1 fruit fly cellular context compared by ENCODE assay signal in genomic region chr3R:19877427-19878076, dm6.
TF ChIP-seq lines count a peak whose summit lies in the region.

Gene CG17186 (minus strand): TSS chr3R:19877514.
Gene Arc42 (plus strand): TSS chr3R:19877737.

TF ChIP-seq in whole organism, embryonic, 481 proteins besides CTCF, POLR2A, EP300 and RAD21 (continued from another document and continues in another):
- TF ChIP-seq nmo (GFP tag; optimal IDR thresholded peaks at IDR 0.05; lab: Kevin White, UChicago) (peak; percentile 68), Ets65A (GFP tag; lab: Kevin White, UChicago) (no peak), C15 (GFP tag; IDR thresholded peaks at IDR 0.05; lab: Robert Waterston, UW) (no peak), CG18262 (tag; optimal IDR thresholded peaks at IDR 0.05; lab: Kevin White, UChicago) (peak; percentile 19), aop (GFP tag; IDR thresholded peaks at IDR 0.05; lab: Robert Waterston, UW) (no peak), CG33557 (GFP tag; optimal IDR thresholded peaks at IDR 0.05; lab: Kevin White, UChicago) (peak; percentile 11), Tbp (GFP tag; optimal IDR thresholded peaks at IDR 0.05; lab: Kevin White, UChicago) (no peak), Adf1 (GFP tag; IDR thresholded peaks at IDR 0.05; lab: Robert Waterston, UW) (no peak), bigmax (GFP tag; optimal IDR thresholded peaks at IDR 0.05; lab: Kevin White, UChicago) (no peak), btn (GFP tag; optimal IDR thresholded peaks at IDR 0.05; lab: Kevin White, UChicago) (no peak), gsb (GFP tag; IDR thresholded peaks at IDR 0.05; lab: Robert Waterston, UW) (no peak), CG7745 (tag; optimal IDR thresholded peaks at IDR 0.05; lab: Kevin White, UChicago) (no peak), Antp (GFP tag; optimal IDR thresholded peaks at IDR 0.05; lab: Kevin White, UChicago) (no peak), nom (GFP tag; optimal IDR thresholded peaks at IDR 0.05; lab: Kevin White, UChicago) (peak; percentile 96), inv (GFP tag; IDR thresholded peaks at IDR 0.05; lab: Robert Waterston, UW; ENCODE audit: partially characterized antibody) (no peak), pb (GFP tag; optimal IDR thresholded peaks at IDR 0.05; lab: Kevin White, UChicago) (no peak), schlank (tag; optimal IDR thresholded peaks at IDR 0.05; lab: Kevin White, UChicago) (no peak), lov (optimal IDR thresholded peaks at IDR 0.05; lab: Kevin White, UChicago) (no peak), lov (GFP tag; IDR thresholded peaks at IDR 0.05; lab: Robert Waterston, UW) (no peak), Xbp1 (GFP tag; optimal IDR thresholded peaks at IDR 0.05; lab: Kevin White, UChicago) (peak; percentile 22), cg (GFP tag; optimal IDR thresholded peaks at IDR 0.05; lab: Kevin White, UChicago) (no peak), CG5245 (GFP tag; optimal IDR thresholded peaks at IDR 0.05; lab: Kevin White, UChicago) (no peak), BtbVII (GFP tag; optimal IDR thresholded peaks at IDR 0.05; lab: Kevin White, UChicago) (no peak), CG3726 (GFP tag; IDR thresholded peaks at IDR 0.05; lab: Robert Waterston, UW) (no peak), cato (GFP tag; optimal IDR thresholded peaks at IDR 0.05; lab: Kevin White, UChicago; ENCODE audit: borderline replicate concordance) (peak; percentile 3), repo (GFP tag; optimal IDR thresholded peaks at IDR 0.05; lab: Kevin White, UChicago) (no peak), caup (GFP tag; optimal IDR thresholded peaks at IDR 0.05; lab: Kevin White, UChicago; ENCODE audit: severe bottlenecking) (no peak), PHDP (tag; optimal IDR thresholded peaks at IDR 0.05; lab: Kevin White, UChicago) (peak; percentile 6), Atf-2 (GFP tag; optimal IDR thresholded peaks at IDR 0.05; lab: Kevin White, UChicago) (no peak), Hey (tag; optimal IDR thresholded peaks at IDR 0.05; lab: Kevin White, UChicago) (no peak), dan (GFP tag; IDR thresholded peaks at IDR 0.05; lab: Robert Waterston, UW) (no peak), CG10959 (GFP tag; IDR thresholded peaks at IDR 0.05; lab: Robert Waterston, UW) (no peak), CG12219 (GFP tag; optimal IDR thresholded peaks at IDR 0.05; lab: Kevin White, UChicago) (no peak), CG10979 (tag; optimal IDR thresholded peaks at IDR 0.05; lab: Kevin White, UChicago) (no peak), unc-4 (GFP tag; IDR thresholded peaks at IDR 0.05; lab: Robert Waterston, UW; ENCODE audit: partially characterized antibody) (no peak), ato (GFP tag; IDR thresholded peaks at IDR 0.05; lab: Robert Waterston, UW; ENCODE audit: partially characterized antibody) (no peak), Lim3 (GFP tag; IDR thresholded peaks at IDR 0.05; lab: Robert Waterston, UW) (no peak), tgo (GFP tag; IDR thresholded peaks at IDR 0.05; lab: Robert Waterston, UW) (no peak), dpn (GFP tag; optimal IDR thresholded peaks at IDR 0.05; lab: Kevin White, UChicago) (no peak), pita (GFP tag; optimal IDR thresholded peaks at IDR 0.05; lab: Kevin White, UChicago) (no peak), CG10462 (GFP tag; optimal IDR thresholded peaks at IDR 0.05; lab: Kevin White, UChicago) (peak; percentile 1), CG32532 (GFP tag; IDR thresholded peaks at IDR 0.05; lab: Robert Waterston, UW) (no peak), wor (GFP tag; IDR thresholded peaks at IDR 0.05; lab: Robert Waterston, UW) (no peak), exex (tag; optimal IDR thresholded peaks at IDR 0.05; lab: Kevin White, UChicago) (peak; percentile 3), CG4820 (GFP tag; optimal IDR thresholded peaks at IDR 0.05; lab: Kevin White, UChicago) (no peak), CG1233 (GFP tag; optimal IDR thresholded peaks at IDR 0.05; lab: Kevin White, UChicago) (peak; percentile 15), CG2678 (tag; optimal IDR thresholded peaks at IDR 0.05; lab: Kevin White, UChicago) (peak; percentile 20), pan (optimal IDR thresholded peaks at IDR 0.05; lab: Kevin White, UChicago) (no peak), pan (GFP tag; optimal IDR thresholded peaks at IDR 0.05 in 1 of 2, IDR thresholded peaks at IDR 0.05 in 1 of 2) (no peak), vnd (GFP tag; IDR thresholded peaks at IDR 0.05; lab: Robert Waterston, UW; ENCODE audit: partially characterized antibody) (no peak), CG4617 (GFP tag; optimal IDR thresholded peaks at IDR 0.05; lab: Kevin White, UChicago; ENCODE audit: borderline replicate concordance) (peak; percentile 35), CG2712 (tag; optimal IDR thresholded peaks at IDR 0.05; lab: Kevin White, UChicago) (peak; percentile 49), Sry-β (GFP tag; optimal IDR thresholded peaks at IDR 0.05; lab: Kevin White, UChicago) (no peak), ind (GFP tag; optimal IDR thresholded peaks at IDR 0.05; lab: Kevin White, UChicago) (no peak), CG3847 (GFP tag; IDR thresholded peaks at IDR 0.05; lab: Robert Waterston, UW) (no peak), odd (GFP tag; optimal IDR thresholded peaks at IDR 0.05; lab: Kevin White, UChicago) (no peak), cwo (GFP tag; optimal IDR thresholded peaks at IDR 0.05; lab: Kevin White, UChicago) (no peak), CG6683 (GFP tag; optimal IDR thresholded peaks at IDR 0.05; lab: Kevin White, UChicago) (no peak), Rfx (GFP tag; IDR thresholded peaks at IDR 0.05; lab: Robert Waterston, UW) (no peak), CG4328 (GFP tag; optimal IDR thresholded peaks at IDR 0.05; lab: Kevin White, UChicago) (no peak), dimm (GFP tag; IDR thresholded peaks at IDR 0.05; lab: Robert Waterston, UW) (no peak), CG11247 (GFP tag; IDR thresholded peaks at IDR 0.05; lab: Robert Waterston, UW) (no peak), lbe (GFP tag; optimal IDR thresholded peaks at IDR 0.05; lab: Kevin White, UChicago) (peak; percentile 30), CG34224 (GFP tag; IDR thresholded peaks at IDR 0.05; lab: Robert Waterston, UW; ENCODE audit: partially characterized antibody) (no peak), rib (GFP tag; IDR thresholded peaks at IDR 0.05; lab: Robert Waterston, UW) (no peak), CG12071 (GFP tag; optimal IDR thresholded peaks at IDR 0.05; lab: Kevin White, UChicago) (no peak), tll (GFP tag; optimal IDR thresholded peaks at IDR 0.05; lab: Kevin White, UChicago) (no peak), CG7963 (GFP tag; IDR thresholded peaks at IDR 0.05; lab: Robert Waterston, UW; ENCODE audit: partially characterized antibody) (no peak), CG43689 (GFP tag; IDR thresholded peaks at IDR 0.05; lab: Robert Waterston, UW) (no peak), fru (optimal IDR thresholded peaks at IDR 0.05; lab: Kevin White, UChicago) (no peak), Neu2 (GFP tag; optimal IDR thresholded peaks at IDR 0.05; lab: Kevin White, UChicago; ENCODE audit: borderline replicate concordance) (no peak), zen2 (GFP tag; IDR thresholded peaks at IDR 0.05; lab: Robert Waterston, UW; ENCODE audit: partially characterized antibody) (no peak), CG13296 (GFP tag; optimal IDR thresholded peaks at IDR 0.05; lab: Kevin White, UChicago) (no peak), CG14441 (GFP tag; IDR thresholded peaks at IDR 0.05; lab: Robert Waterston, UW) (no peak), CG7928 (GFP tag; optimal IDR thresholded peaks at IDR 0.05; lab: Kevin White, UChicago) (peak; percentile 10), gcm (GFP tag; optimal IDR thresholded peaks at IDR 0.05; lab: Kevin White, UChicago) (no peak), Vsx1 (GFP tag; optimal IDR thresholded peaks at IDR 0.05; lab: Kevin White, UChicago) (no peak), CG17912 (GFP tag; optimal IDR thresholded peaks at IDR 0.05; lab: Kevin White, UChicago) (no peak), jumu (GFP tag; optimal IDR thresholded peaks at IDR 0.05; lab: Kevin White, UChicago) (no peak), Nf-YA (GFP tag; IDR thresholded peaks at IDR 0.05; lab: Robert Waterston, UW) (no peak), ftz-f1 (GFP tag; optimal IDR thresholded peaks at IDR 0.05; lab: Kevin White, UChicago) (no peak), pnt (GFP tag; optimal IDR thresholded peaks at IDR 0.05; lab: Kevin White, UChicago) (no peak), bcd (GFP tag; optimal IDR thresholded peaks at IDR 0.05; lab: Kevin White, UChicago) (no peak), gsb-n (tag; optimal IDR thresholded peaks at IDR 0.05; lab: Kevin White, UChicago) (peak; percentile 29), CG9609 (GFP tag; optimal IDR thresholded peaks at IDR 0.05; lab: Kevin White, UChicago) (no peak), Sox100B (GFP tag; optimal IDR thresholded peaks at IDR 0.05; lab: Kevin White, UChicago) (peak; percentile 7), CG10431 (GFP tag; optimal IDR thresholded peaks at IDR 0.05; lab: Kevin White, UChicago) (no peak), luna (GFP tag; optimal IDR thresholded peaks at IDR 0.05; lab: Kevin White, UChicago) (no peak), fu2 (GFP tag; optimal IDR thresholded peaks at IDR 0.05; lab: Kevin White, UChicago) (no peak), onecut (GFP tag; IDR thresholded peaks at IDR 0.05; lab: Robert Waterston, UW) (no peak), Eip74EF (GFP tag; optimal IDR thresholded peaks at IDR 0.05; lab: Kevin White, UChicago) (no peak), crp (GFP tag; optimal IDR thresholded peaks at IDR 0.05; lab: Kevin White, UChicago) (no peak), Doc2 (GFP tag; IDR thresholded peaks at IDR 0.05; lab: Robert Waterston, UW) (no peak), CG5953 (GFP tag; IDR thresholded peaks at IDR 0.05; lab: Robert Waterston, UW) (no peak), phol (tag; optimal IDR thresholded peaks at IDR 0.05; lab: Kevin White, UChicago) (peak; percentile 64), NFAT (GFP tag; IDR thresholded peaks at IDR 0.05; lab: Robert Waterston, UW) (no peak), gem (tag; optimal IDR thresholded peaks at IDR 0.05; lab: Kevin White, UChicago) (peak; percentile 45), CG10209 (GFP tag; optimal IDR thresholded peaks at IDR 0.05; lab: Kevin White, UChicago) (no peak), psq (GFP tag; optimal IDR thresholded peaks at IDR 0.05; lab: Kevin White, UChicago) (no peak), ara (GFP tag; IDR thresholded peaks at IDR 0.05; lab: Robert Waterston, UW) (no peak), CG6791 (GFP tag; IDR thresholded peaks at IDR 0.05; lab: Robert Waterston, UW; ENCODE audit: partially characterized antibody) (0 out of 3 replicates have a peak, but pooled peaks have one; percentile 42), CG17328 (GFP tag; IDR thresholded peaks at IDR 0.05; lab: Robert Waterston, UW) (no peak), Max (GFP tag; optimal IDR thresholded peaks at IDR 0.05; lab: Kevin White, UChicago) (peak; percentile 53), sisA (GFP tag; IDR thresholded peaks at IDR 0.05; lab: Robert Waterston, UW) (no peak), Myb (GFP tag; optimal IDR thresholded peaks at IDR 0.05; lab: Kevin White, UChicago) (peak; percentile 8), Opbp (GFP tag; IDR thresholded peaks at IDR 0.05; lab: Robert Waterston, UW; ENCODE audit: partially characterized antibody) (no peak), zf30C (GFP tag; optimal IDR thresholded peaks at IDR 0.05; lab: Kevin White, UChicago) (no peak), Pdp1 (GFP tag; optimal IDR thresholded peaks at IDR 0.05; lab: Kevin White, UChicago) (peak in 1 of 2 experiments; percentile 72), CG13287 (GFP tag; IDR thresholded peaks at IDR 0.05; lab: Robert Waterston, UW; ENCODE audit: partially characterized antibody) (peak; percentile 20; the same call in 1 of the 2 replicates), CG7357 (GFP tag; IDR thresholded peaks at IDR 0.05; lab: Robert Waterston, UW) (no peak), CG8281 (tag; optimal IDR thresholded peaks at IDR 0.05; lab: Kevin White, UChicago) (no peak), yki (optimal IDR thresholded peaks at IDR 0.05; lab: Kevin White, UChicago) (no peak), Bteb2 (GFP tag; optimal IDR thresholded peaks at IDR 0.05; lab: Kevin White, UChicago) (peak; percentile 4), hkb (optimal IDR thresholded peaks at IDR 0.05; lab: Kevin White, UChicago) (no peak), hkb (GFP tag; IDR thresholded peaks at IDR 0.05; lab: Robert Waterston, UW) (no peak), CG1647 (GFP tag; optimal IDR thresholded peaks at IDR 0.05; lab: Kevin White, UChicago) (no peak), seq (GFP tag; IDR thresholded peaks at IDR 0.05; lab: Robert Waterston, UW) (no peak), CG9876 (GFP tag; optimal IDR thresholded peaks at IDR 0.05; lab: Kevin White, UChicago) (no peak), NC2β (GFP tag; optimal IDR thresholded peaks at IDR 0.05; lab: Kevin White, UChicago) (no peak), Mad (GFP tag; optimal IDR thresholded peaks at IDR 0.05; lab: Kevin White, UChicago) (no peak), wek (GFP tag; optimal IDR thresholded peaks at IDR 0.05; lab: Kevin White, UChicago) (no peak), CG13894 (tag; optimal IDR thresholded peaks at IDR 0.05; lab: Kevin White, UChicago) (no peak), CG15011 (GFP tag; optimal IDR thresholded peaks at IDR 0.05; lab: Kevin White, UChicago) (no peak), CG7271 (tag; optimal IDR thresholded peaks at IDR 0.05; lab: Kevin White, UChicago) (no peak), Dad (GFP tag; optimal IDR thresholded peaks at IDR 0.05; lab: Kevin White, UChicago) (no peak), CG13624 (GFP tag; optimal IDR thresholded peaks at IDR 0.05; lab: Kevin White, UChicago) (no peak), Mrtf (GFP tag; IDR thresholded peaks at IDR 0.05; lab: Robert Waterston, UW) (no peak), CG8290 (GFP tag; optimal IDR thresholded peaks at IDR 0.05; lab: Kevin White, UChicago) (no peak), CG8290 (tag; optimal IDR thresholded peaks at IDR 0.05; lab: Kevin White, UChicago) (no peak), Hr3 (GFP tag; optimal IDR thresholded peaks at IDR 0.05; lab: Kevin White, UChicago) (no peak), CG6254 (GFP tag; optimal IDR thresholded peaks at IDR 0.05; lab: Kevin White, UChicago) (peak; percentile 99), ac (GFP tag; optimal IDR thresholded peaks at IDR 0.05; lab: Kevin White, UChicago) (no peak), Ravus (GFP tag; IDR thresholded peaks at IDR 0.05; lab: Robert Waterston, UW) (no peak), CG16813 (GFP tag; IDR thresholded peaks at IDR 0.05; lab: Robert Waterston, UW; ENCODE audit: partially characterized antibody) (no peak), CG4707 (GFP tag; optimal IDR thresholded peaks at IDR 0.05; lab: Kevin White, UChicago) (no peak), NC2α (GFP tag; optimal IDR thresholded peaks at IDR 0.05; lab: Kevin White, UChicago) (no peak), nerfin-1 (tag; optimal IDR thresholded peaks at IDR 0.05; lab: Kevin White, UChicago) (no peak), kay (GFP tag; optimal IDR thresholded peaks at IDR 0.05; lab: Kevin White, UChicago) (no peak)
